Worm (Caenorhabditis elegans) whole organism, L4/young adult: ENCODE data around the gene ttr-15.

Experiments used
- W03F9.2 ChIP-seq: fragments of 150-350 bp; optimal IDR thresholded peaks from 2 replicates; lab custom pipeline; 2014; ENCODE audit warnings: missing biosample characterization, missing genetic modification characterization
- dao-5 ChIP-seq: sonication (generic microtip); optimal IDR thresholded peaks from 2 replicates; lab custom pipeline; 2016; ENCODE audit warnings: missing genotype, missing genetic modification characterization, moderate library complexity, missing compliant biosample characterization
- him-1 ChIP-seq: sonication (generic microtip); optimal IDR thresholded peaks from 2 replicates; lab custom pipeline; 2016; ENCODE audit warnings: missing genotype, missing genetic modification reagents, missing genetic modification characterization, missing compliant biosample characterization

Gene ttr-15

ce11 chrIII:10364656-10365055 is 27.0 kb downstream of the ttr-15 start, which contains the start of gene tbc-8:
Gene tbc-8 (plus strand): TSS chrIII:10364956.
- TF ChIP-seq W03F9.2 (tag; lab: Kevin White, UChicago) (no peak), dao-5 (tag; lab: Kevin White, UChicago) (no peak), him-1 (tag; lab: Kevin White, UChicago) (no peak)

DNA sequence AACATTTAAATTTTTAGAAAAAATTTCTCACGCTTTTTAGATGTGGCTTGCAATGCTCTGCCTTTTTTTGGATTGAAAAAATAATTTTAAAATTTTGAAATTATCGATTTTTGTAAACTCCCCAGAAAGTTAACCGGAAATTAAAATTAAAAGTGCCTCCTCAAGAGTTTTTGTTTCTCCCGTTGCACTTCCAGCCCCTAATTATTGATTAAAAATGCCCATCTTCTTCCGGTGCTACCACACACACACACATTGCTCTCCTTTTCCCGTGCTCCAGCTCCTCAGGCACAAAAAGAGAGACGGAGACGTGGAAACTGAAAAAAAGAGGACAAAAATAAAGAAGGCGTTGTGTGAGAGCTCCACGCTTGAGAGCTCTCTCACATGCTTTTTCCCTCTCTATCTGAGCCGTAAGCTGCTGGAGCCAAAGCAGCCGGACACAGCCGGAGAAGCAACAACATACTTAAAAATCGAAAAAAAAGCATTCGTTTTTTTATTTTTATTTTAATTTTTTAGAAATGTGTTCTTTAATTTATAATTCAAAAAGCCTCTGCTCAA is 29.8 kb downstream of the ttr-15 start:
- TF ChIP-seq him-1 (tag; lab: Kevin White, UChicago) (no peak), dao-5 (tag; lab: Kevin White, UChicago) (no peak), W03F9.2 (tag; lab: Kevin White, UChicago) (no peak)

DNA sequence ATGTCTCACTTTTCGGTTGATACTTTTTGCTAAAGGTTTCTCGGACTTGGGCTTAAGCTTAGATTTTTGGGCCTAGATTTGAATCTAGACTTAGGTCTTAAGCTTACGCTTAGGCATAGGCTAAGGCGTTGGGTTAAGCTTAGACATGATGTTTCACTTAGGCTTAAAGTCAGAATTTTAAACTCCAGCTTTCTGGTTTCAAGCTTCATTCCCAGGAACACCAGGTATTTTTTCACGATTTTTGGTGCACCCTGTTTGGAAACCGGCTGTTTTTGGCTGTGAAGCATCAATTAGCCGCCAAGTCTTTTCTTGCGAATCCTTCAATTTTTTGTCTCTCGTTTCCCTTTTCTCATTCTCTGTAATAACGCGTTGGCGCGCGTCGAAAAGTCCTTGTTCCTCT is 36.2 kb downstream of the ttr-15 start:
- TF ChIP-seq W03F9.2 (tag; lab: Kevin White, UChicago) (no peak), dao-5 (tag; lab: Kevin White, UChicago) (no peak), him-1 (tag; lab: Kevin White, UChicago) (no peak)

DNA sequence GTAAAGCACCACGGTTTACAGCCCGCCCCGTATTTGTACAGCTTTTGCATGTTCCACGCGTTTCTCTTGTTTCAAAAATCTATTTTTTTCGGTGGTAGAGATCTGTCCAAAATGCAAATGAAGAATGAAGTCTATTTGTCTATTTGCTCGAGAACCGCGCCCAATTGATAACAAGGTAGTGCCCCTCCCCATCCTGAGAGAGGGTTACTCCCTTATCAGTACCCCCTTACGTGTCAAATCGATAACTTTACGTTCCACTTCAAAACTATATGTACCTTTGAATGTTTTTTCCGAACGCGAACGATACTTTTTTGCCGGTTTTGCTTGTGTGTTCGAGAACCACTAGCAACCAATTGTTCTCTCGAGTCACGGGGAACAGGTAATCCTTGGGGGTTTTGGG is 38.4 kb downstream of the ttr-15 start:
- no peak for TF ChIP-seq W03F9.2 (tag; lab: Kevin White, UChicago)
- TF ChIP-seq dao-5 (tag; lab: Kevin White, UChicago), result no peak
- no peak for TF ChIP-seq him-1 (tag; lab: Kevin White, UChicago)

DNA sequence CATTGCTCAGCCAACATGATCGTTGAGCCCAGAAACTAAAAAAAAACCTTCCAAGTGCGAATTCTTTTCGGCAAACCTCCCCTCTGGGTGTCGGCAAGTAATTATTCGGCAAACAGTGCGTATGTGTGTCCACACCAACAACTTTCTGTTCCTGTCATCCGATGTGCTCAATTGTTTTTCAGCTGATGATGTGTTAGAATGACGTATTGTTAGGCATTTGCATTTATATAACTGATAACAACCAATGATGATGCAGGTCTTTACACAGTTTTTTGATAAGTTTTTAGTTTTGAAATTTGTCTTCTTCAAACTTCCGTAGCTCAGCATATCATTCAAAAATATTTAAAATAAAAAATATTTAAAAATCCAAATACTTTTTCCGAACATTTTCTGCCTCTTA is 41.3 kb downstream of the ttr-15 start:
- TF ChIP-seq dao-5 (tag; lab: Kevin White, UChicago) (no peak), W03F9.2 (tag; lab: Kevin White, UChicago) (no peak), him-1 (tag; lab: Kevin White, UChicago) (no peak)

DNA sequence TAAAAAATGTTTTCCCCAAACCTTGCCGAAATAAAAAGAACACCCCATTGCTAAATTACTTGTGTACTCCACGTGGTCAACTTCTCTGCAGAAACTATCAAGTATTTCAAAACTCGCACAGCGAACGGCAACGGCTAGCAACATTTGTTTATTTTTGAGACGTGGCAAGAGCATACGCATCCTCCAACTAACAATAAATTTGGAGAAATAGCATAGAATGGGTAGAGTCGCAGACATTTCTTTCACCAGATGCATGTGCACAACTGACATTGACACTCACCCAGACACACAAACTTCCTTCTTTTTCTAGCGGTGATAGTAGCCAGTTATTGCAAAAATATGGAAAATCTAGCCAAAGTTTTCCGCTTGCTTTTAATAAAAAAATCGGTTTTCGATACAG is 42.0 kb downstream of the ttr-15 start:
- no peak for TF ChIP-seq dao-5 (tag; lab: Kevin White, UChicago)
- no peak for TF ChIP-seq him-1 (tag; lab: Kevin White, UChicago)
- no peak for TF ChIP-seq W03F9.2 (tag; lab: Kevin White, UChicago)

ce11 chrIII:10380640-10381039 is 43.0 kb downstream of the ttr-15 start:
- TF ChIP-seq him-1 (tag; lab: Kevin White, UChicago) (no peak), dao-5 (tag; lab: Kevin White, UChicago) (no peak), W03F9.2 (tag; lab: Kevin White, UChicago) (no peak)

DNA sequence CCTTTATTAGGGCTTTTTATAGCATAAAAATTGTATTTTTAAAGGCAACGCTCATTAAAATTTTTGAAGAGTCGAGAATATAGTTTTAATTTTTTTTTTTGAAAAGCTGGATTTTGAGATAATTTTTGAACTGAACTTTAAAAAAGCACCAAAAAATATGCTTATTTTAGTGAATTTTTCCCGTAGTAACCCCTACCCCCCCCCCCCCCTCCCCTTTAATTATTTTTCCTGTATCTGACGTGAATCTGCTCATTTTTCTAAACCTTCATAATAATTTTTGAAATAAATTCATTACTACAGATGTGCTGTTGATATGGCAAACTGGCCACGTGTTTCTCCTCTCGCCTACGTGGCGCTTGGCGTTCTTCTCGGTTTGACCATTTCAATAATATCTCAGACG is 43.8 kb downstream of the ttr-15 start, which contains the start of gene C38H2.2:
Gene C38H2.2 (plus strand): TSS at position 301 of the 400 bp plus-strand sequence.
- TF ChIP-seq dao-5 (tag; lab: Kevin White, UChicago) (no peak), W03F9.2 (tag; lab: Kevin White, UChicago) (no peak)

- no peak for TF ChIP-seq him-1 (tag; lab: Kevin White, UChicago)
- no peak for TF ChIP-seq dao-5 (tag; lab: Kevin White, UChicago)
- no peak for TF ChIP-seq W03F9.2 (tag; lab: Kevin White, UChicago)
Measured at ce11 chrIII:10383804-10384203, 46.2 kb downstream of the ttr-15 start.

ce11 chrIII:10386476-10386875 is 48.8 kb downstream of the ttr-15 start, which contains the start of gene C38H2.3:
Gene C38H2.3 (minus strand): TSS chrIII:10386576.
- no peak for TF ChIP-seq W03F9.2 (tag; lab: Kevin White, UChicago)
- no peak for TF ChIP-seq him-1 (tag; lab: Kevin White, UChicago)
- no peak for TF ChIP-seq dao-5 (tag; lab: Kevin White, UChicago)
